Fruit fly (Drosophila melanogaster) whole organism, larva: ENCODE measurements around the gene oaf.

Experiments used
- noc ChIP-seq: fragments of 200-800 bp; sonication (Bioruptor generic); optimal IDR thresholded peaks from 3 replicates; lab custom pipeline; 2019; ENCODE audit warnings: missing biosample characterization, mild to moderate bottlenecking, missing genetic modification characterization, moderate library complexity

Gene oaf

DNA sequence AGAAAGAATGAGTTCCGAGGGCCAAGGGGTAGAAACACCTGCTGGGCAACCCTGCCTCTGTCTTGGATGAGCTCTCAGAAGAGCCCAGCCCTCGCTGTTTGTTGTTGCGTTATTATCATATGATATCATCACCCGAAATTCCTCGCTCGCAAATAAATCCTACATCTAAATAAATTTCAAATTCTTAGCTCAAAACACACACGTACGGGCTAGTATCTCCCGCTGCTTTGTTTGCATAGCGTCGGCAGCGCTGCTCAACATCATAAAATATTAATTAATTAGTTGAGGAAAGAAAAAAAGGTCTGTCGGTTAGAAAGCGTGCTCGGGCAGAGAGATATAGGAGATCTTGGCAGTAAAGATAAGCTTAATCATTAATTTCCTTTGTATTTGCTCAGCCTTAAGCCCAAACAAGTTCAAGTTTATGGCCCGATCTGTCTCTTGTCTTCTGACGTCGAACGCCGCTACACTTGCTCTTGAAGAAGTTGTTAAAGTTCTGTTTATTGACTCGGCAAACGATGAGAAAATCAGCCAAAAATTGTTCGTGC is 18.8 kb upstream of the oaf start:
- TF ChIP-seq noc, result no peak

DNA sequence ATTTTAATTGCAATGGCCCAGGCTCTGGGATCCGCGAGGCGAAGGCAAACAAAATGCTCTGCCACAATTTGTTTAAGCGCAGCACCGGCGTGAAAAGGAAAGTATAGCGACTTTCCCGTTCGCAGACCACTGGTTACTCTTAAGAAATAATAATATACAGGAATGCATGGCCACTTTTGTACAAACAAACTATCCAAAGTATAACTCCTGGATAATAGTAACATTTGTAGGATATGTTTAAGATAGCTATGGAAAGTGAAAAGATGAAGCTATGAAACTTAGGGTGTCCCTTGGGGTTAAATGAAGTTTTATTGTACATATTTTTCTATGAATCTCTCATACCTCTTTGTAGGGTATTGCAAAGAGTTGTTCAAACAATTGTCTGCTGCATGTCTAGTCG is 14.4 kb upstream of the oaf start:
- TF ChIP-seq noc, result no peak

DNA sequence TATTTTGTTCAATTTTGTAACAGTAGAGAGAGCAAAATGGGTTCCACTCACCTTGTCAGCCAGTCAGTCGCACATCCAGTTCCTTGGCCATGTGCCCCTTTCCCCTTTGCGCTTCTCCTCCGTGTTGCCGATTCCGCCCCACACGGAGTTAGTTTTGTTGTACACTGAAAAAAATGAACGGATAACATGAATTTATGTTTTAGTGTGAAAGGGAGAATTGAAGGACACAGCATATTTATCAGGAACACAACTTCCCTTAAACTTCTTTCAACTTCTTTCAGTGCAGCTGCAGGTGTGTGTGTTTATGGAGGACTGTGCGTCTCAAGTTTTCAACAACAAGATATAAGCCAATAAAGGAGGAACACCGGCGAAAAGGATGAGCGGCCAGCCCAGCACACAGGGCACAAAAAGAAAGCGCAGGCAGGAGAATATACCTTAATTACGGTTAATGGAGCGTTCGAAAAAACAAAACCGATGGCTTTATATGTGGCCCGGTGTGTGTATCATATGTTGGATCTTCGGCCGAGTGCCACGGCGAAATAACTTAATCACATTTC is 11.5 kb upstream of the oaf start:
- TF ChIP-seq noc, result no peak

DNA sequence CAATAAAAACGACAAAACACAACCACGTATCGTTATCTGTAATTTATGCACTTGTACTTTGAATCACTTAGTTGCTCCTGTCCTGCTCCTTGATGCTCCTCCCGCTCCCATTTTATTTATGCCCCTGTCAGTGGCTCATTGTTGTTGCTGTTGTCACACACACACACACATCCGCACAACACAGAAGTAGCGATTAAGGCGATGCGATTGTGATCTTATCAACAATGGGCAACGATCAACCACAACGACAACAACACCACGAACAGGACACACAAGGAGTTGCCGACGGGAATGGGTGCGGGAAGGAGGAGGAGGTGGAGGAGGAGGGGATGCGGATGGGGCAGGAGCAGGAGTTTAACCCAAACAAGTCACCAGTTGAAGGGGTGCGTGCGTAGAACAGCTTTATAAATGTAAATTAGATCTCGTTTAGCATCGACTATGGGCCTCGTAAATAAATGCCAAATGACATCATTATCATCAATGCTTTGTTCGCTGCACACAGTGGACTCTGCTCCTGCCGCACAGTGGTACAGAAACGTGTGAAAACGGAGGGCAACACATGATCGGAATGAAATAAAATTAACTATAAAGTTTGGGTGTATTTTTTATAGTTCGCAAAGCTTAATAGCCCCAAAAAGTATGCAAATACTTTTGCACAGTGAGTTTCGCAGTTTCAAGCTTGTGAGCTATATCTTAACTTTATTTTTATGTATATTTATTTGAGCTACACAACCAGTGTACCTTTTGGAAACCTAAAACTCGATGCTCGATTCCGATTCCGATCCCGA is 8.8 kb upstream of the oaf start:
- no peak for TF ChIP-seq noc

DNA sequence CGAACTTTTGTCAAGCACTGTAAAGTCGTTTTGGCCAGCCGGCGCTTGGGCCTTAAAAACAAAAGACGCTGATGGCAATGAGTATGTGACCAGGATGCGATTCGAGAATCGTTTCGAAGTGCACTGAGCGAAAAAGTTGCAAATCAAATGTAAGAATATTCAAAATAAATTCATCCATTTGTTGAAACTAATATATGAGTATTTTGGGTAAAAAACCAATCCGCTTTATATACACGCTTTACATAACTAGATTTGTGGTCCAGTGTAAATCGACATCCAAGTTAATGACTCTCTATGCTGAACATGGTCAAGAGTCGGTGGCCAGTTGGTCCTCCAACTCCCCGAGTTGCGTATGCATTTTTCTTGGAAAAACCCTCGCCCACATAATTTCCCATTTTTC is 7.5 kb upstream of the oaf start:
- no peak for TF ChIP-seq noc

DNA sequence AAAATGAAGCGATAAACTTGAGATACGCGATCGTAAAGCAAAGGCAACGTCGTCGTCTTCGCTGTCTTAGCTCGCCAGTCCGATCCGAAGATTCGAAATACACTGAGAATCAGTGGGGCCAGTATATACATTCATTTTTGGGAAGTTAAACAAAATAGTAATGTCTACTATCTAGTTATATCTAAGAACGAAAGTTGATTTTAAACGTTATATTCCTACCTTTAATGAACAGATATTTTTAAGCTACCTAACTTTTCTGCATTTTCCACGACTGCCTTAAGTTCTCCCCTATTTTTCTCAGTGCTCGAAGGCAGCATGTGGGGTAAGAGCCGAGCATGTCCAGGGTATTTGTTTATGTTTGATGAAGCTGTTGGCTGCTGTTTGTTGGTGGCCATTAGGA is 5.9 kb upstream of the oaf start:
- TF ChIP-seq noc, result no peak

DNA sequence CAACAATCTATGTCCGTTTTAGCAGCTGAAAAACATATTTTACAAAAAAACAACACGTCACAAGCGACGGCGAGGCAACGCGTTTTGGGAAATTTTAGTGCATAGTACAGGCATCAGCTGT is 324 bp upstream of the oaf start, which contains the start of gene Slh:
TSS of gene Slh (minus strand) at position 101 of the 121 bp plus-strand sequence.
- TF ChIP-seq noc, result no peak

DNA sequence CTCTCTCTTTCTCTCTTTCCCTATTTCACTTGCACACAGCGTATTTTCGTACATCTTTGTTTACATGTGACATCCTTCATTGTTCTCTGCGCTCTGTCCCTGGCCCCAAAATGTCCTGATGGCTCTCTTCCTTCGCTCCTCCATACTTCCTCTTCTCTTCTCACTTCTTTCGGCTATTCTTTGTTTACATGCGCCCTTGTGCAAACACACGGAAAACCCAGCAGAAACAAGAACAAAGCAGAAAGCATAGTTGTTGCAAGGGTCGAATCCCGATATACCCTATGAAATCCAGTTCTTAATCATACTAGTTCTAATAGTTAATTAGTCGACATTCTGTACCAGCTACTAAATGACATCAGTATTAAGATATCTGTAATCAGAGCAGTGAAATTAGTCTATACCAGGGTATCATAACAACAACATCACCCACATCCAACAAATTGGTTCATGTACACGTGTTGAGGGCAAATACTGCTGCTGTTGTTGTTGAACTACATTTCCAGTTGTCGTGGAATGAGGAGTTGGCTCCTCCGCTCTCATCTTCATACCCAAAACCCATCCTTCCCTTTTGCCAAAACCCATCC is 1.9 kb downstream of the oaf start:
- TF ChIP-seq noc, result no peak

DNA sequence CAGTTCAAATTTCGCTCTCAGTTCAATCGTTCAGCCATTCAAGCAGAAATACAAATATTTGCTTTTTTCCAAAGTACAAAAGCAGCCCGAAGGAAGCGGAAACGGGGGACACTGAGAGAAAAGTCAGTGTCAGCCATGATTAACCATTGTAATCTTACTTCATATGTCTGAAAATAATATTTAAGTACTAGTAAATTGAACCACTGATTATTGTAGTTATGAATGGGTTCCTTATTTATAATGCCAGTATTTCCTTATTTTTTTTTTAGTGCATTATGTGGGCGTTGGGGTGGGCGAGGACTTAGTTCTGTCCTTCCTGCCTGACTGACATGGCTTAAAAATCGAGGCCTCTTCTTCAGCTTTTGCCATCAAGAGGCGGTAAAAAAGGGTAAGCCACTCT is 9.1 kb downstream of the oaf start:
- no peak for TF ChIP-seq noc

DNA sequence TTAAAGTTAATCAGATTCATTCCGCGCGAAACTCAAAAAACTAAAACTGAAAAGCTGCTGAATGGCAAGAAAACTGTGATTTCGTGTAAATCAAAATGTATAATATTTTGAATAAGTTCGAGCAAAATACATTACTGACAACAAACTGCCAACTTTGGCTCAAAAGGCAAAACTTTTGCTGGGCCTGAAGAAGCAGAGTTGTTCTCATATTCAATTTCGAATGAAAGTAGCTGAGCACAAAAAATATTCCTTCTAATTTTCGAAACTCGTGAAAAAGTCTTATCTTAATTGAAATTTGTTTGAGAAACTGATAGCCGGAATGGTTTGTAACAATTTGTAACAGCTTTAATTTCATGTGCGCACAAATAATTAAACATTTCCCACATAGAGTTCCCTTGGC is 25.2 kb downstream of the oaf start, which contains the start of gene CG3528:
TSS of gene CG3528 (minus strand) at position 101 of the 400 bp plus-strand sequence.
- TF ChIP-seq noc, result no peak

DNA sequence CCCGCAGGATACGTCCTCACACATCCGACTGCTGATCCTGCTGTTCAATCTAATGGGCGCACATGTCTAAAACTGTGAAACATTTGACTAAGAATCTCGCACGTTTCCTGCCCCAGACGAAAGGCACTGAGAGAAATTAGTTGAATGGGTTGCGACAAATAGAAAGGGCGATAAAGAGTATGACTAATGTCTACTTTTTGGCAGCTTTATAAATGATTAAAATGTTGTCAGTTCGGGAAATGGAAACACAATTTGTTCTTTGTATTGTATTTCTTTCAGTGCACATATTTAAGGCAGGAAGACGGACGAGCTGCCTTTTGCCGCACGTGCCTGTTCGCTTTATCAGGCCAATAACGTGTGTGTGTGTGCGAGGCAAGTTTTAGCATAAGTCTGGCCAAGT is 35.3 kb downstream of the oaf start:
- TF ChIP-seq noc, result no peak

DNA sequence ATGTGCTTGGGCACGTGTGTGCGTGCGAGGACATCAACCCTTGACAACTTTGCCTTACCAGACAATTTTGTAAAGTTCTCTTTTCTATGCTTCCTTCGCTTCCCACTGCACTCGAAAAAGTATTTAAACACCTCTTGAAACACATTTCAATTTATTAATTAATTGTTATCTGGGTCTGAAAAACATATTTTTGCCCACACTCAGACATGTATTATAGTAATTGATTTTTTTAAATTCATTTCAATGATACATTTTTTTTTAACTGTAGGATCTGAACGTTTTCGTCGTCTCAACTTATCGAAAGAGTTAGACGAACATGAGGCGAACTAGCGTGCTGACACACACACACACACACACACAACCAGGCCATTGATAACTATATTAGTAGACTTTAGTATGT is 49.7 kb downstream of the oaf start:
- TF ChIP-seq noc, result no peak
